Worm (Caenorhabditis elegans) whole organism, L2 larva: ENCODE data around the gene sqt-1.

Experiments
- C34F6.9 ChIP-seq: fragments of 150-350 bp; optimal IDR thresholded peaks from 2 replicates; lab custom pipeline; 2014; ENCODE audit warnings: missing biosample characterization, missing genetic modification characterization
- F13H6.1 ChIP-seq: sonication (generic microtip); optimal IDR thresholded peaks from 2 replicates; lab custom pipeline; 2016; ENCODE audit warnings: missing genetic modification characterization, missing compliant biosample characterization
- R02D3.7 ChIP-seq: fragments of 150-350 bp; optimal IDR thresholded peaks from 2 replicates; lab custom pipeline; 2014; ENCODE audit warnings: missing biosample characterization, missing genetic modification characterization
- Y55F3AM.14 ChIP-seq: fragments of 200-800 bp; sonication (Bioruptor generic); optimal IDR thresholded peaks from 2 replicates; lab custom pipeline; 2018; ENCODE audit warnings: mild to moderate bottlenecking, missing genetic modification characterization, missing compliant biosample characterization
- ZK546.5 ChIP-seq: sonication (generic microtip); optimal IDR thresholded peaks from 2 replicates; lab custom pipeline; 2017; ENCODE audit warnings: missing biosample characterization, missing genetic modification characterization
- alr-1 ChIP-seq: fragments of 150-350 bp; optimal IDR thresholded peaks from 2 replicates; lab custom pipeline; 2014; ENCODE audit warnings: missing biosample characterization, missing genetic modification characterization
- aly-2 ChIP-seq: fragments of 150-350 bp; optimal IDR thresholded peaks from 2 replicates; lab custom pipeline; 2014; ENCODE audit warnings: missing biosample characterization, missing genetic modification characterization
- ama-1 ChIP-seq: fragments of 150-350 bp; optimal IDR thresholded peaks from 2 replicates; lab custom pipeline; 2018; ENCODE audit warnings: inconsistent platforms
- blmp-1 ChIP-seq: sonication (generic microtip); optimal IDR thresholded peaks from 2 replicates; lab custom pipeline; 2017; ENCODE audit warnings: missing genetic modification characterization, mild to moderate bottlenecking, missing compliant biosample characterization, antibody characterized with exemption, moderate library complexity; ENCODE audit not compliant: insufficient read depth
- ceh-16 ChIP-seq: fragments of 150-350 bp; optimal IDR thresholded peaks from 2 replicates; lab custom pipeline; 2014; ENCODE audit warnings: missing biosample characterization, missing genetic modification characterization
- ceh-82 ChIP-seq: fragments of 150-350 bp; optimal IDR thresholded peaks from 2 replicates; lab custom pipeline; 2014; ENCODE audit warnings: missing biosample characterization, missing genetic modification characterization
- crh-2 ChIP-seq: sonication (generic microtip); optimal IDR thresholded peaks from 2 replicates; lab custom pipeline; 2017; ENCODE audit warnings: missing biosample characterization, missing genetic modification characterization
- dmd-4 ChIP-seq: sonication (generic microtip); optimal IDR thresholded peaks from 2 replicates; lab custom pipeline; 2017; ENCODE audit warnings: missing biosample characterization, missing genetic modification characterization
- egl-27 ChIP-seq: sonication (generic microtip); optimal IDR thresholded peaks from 3 replicates; lab custom pipeline; 2017; ENCODE audit warnings: missing biosample characterization, missing genetic modification reagents, missing genetic modification characterization
- elt-1 ChIP-seq: fragments of 150-350 bp; optimal IDR thresholded peaks from 2 replicates; lab custom pipeline; 2014; ENCODE audit warnings: missing biosample characterization, missing genetic modification characterization
- elt-3 ChIP-seq: sonication (generic microtip); optimal IDR thresholded peaks from 2 replicates; lab custom pipeline; 2017; ENCODE audit warnings: missing biosample characterization, missing genetic modification characterization
- fos-1 ChIP-seq: fragments of 150-350 bp; optimal IDR thresholded peaks from 2 replicates; lab custom pipeline; 2014; ENCODE audit warnings: missing biosample characterization, missing genetic modification characterization
- gmeb-1 ChIP-seq: fragments of 150-350 bp; optimal IDR thresholded peaks from 2 replicates; lab custom pipeline; 2014; ENCODE audit warnings: missing biosample characterization, missing genetic modification characterization
- lin-11 ChIP-seq: fragments of 150-350 bp; sonication (generic microtip); optimal IDR thresholded peaks from 2 replicates; lab custom pipeline; 2014; ENCODE audit warnings: missing biosample characterization, missing genetic modification characterization, inconsistent platforms, mixed read lengths
- lin-13 ChIP-seq: fragments of 150-350 bp; optimal IDR thresholded peaks from 2 replicates; lab custom pipeline; 2014; ENCODE audit warnings: missing biosample characterization, missing genetic modification reagents, missing genetic modification characterization
- lin-39 ChIP-seq: fragments of 150-350 bp; optimal IDR thresholded peaks from 2 replicates; lab custom pipeline; 2014; ENCODE audit warnings: missing biosample characterization, missing genetic modification reagents, missing genetic modification characterization
- lsy-2 ChIP-seq, 2 experiments: fragments of 150-350 bp in 1 of 2; sonication (generic microtip) in 1 of 2; optimal IDR thresholded peaks; 2 replicates each; lab custom pipeline; 2014 to 2017; ENCODE audit warnings: missing biosample characterization in 2 of 2, missing genetic modification characterization in 2 of 2
- mab-5 ChIP-seq: fragments of 150-350 bp; optimal IDR thresholded peaks from 2 replicates; lab custom pipeline; 2014; ENCODE audit warnings: missing biosample characterization, missing genetic modification characterization
- mbf-1 ChIP-seq: sonication (generic microtip); optimal IDR thresholded peaks from 2 replicates; lab custom pipeline; 2017; ENCODE audit warnings: missing biosample characterization, missing genetic modification characterization
- mdl-1 ChIP-seq, 2 experiments: fragments of 150-350 bp in 1 of 2; sonication (generic microtip) in 1 of 2; optimal IDR thresholded peaks; 2 replicates each; lab custom pipeline; 2017; ENCODE audit warnings: missing biosample characterization in 2 of 2, missing genetic modification characterization in 2 of 2
- nhr-10 ChIP-seq: sonication (generic microtip); optimal IDR thresholded peaks from 2 replicates; lab custom pipeline; 2017; ENCODE audit warnings: missing biosample characterization, missing genetic modification characterization
- nhr-11 ChIP-seq: fragments of 150-350 bp; optimal IDR thresholded peaks from 2 replicates; lab custom pipeline; 2014; ENCODE audit warnings: missing biosample characterization, missing genetic modification characterization
- nhr-12 ChIP-seq: fragments of 150-350 bp; optimal IDR thresholded peaks from 2 replicates; lab custom pipeline; 2014; ENCODE audit warnings: missing biosample characterization, missing genetic modification characterization
- nhr-129 ChIP-seq: fragments of 150-350 bp; optimal IDR thresholded peaks from 2 replicates; lab custom pipeline; 2014; ENCODE audit warnings: missing biosample characterization, missing genetic modification characterization
- nhr-21 ChIP-seq: fragments of 150-350 bp; optimal IDR thresholded peaks from 2 replicates; lab custom pipeline; 2014; ENCODE audit warnings: missing biosample characterization, missing genetic modification characterization
- nhr-23 ChIP-seq: fragments of 150-350 bp; optimal IDR thresholded peaks from 2 replicates; lab custom pipeline; 2014; ENCODE audit warnings: missing biosample characterization, missing genetic modification reagents, missing genetic modification characterization
- nhr-237 ChIP-seq: fragments of 150-350 bp; optimal IDR thresholded peaks from 2 replicates; lab custom pipeline; 2014; ENCODE audit warnings: missing biosample characterization, missing genetic modification characterization
- nhr-25 ChIP-seq: fragments of 150-350 bp; sonication (generic microtip); optimal IDR thresholded peaks from 3 replicates; lab custom pipeline; 2014; ENCODE audit warnings: missing biosample characterization, missing genetic modification characterization
- nhr-6 ChIP-seq: fragments of 150-350 bp; optimal IDR thresholded peaks from 2 replicates; lab custom pipeline; 2014; ENCODE audit warnings: missing biosample characterization, missing genetic modification characterization
- nhr-77 ChIP-seq: fragments of 150-350 bp; optimal IDR thresholded peaks from 2 replicates; lab custom pipeline; 2014; ENCODE audit warnings: missing biosample characterization, missing genetic modification characterization
- peb-1 ChIP-seq: fragments of 150-350 bp; optimal IDR thresholded peaks from 2 replicates; lab custom pipeline; 2014; ENCODE audit warnings: missing biosample characterization, missing genetic modification characterization
- sem-4 ChIP-seq: fragments of 150-350 bp; optimal IDR thresholded peaks from 2 replicates; lab custom pipeline; 2014; ENCODE audit warnings: missing biosample characterization, missing genetic modification reagents, missing genetic modification characterization
- skn-1 ChIP-seq: sonication (generic microtip); optimal IDR thresholded peaks from 2 replicates; lab custom pipeline; 2017; ENCODE audit warnings: missing biosample characterization, missing genetic modification characterization
- sma-3 ChIP-seq: sonication (generic microtip); optimal IDR thresholded peaks from 2 replicates; lab custom pipeline; 2016; ENCODE audit warnings: missing genetic modification reagents, missing genetic modification characterization, missing compliant biosample characterization
- sma-9 ChIP-seq, 2 experiments: fragments of 150-350 bp in 1 of 2; sonication (generic microtip) in 1 of 2; optimal IDR thresholded peaks; 2 replicates each; lab custom pipeline; 2014 to 2016; ENCODE audit warnings: missing genetic modification characterization in 2 of 2, mild to moderate bottlenecking in 1 of 2, missing biosample characterization in 1 of 2, missing compliant biosample characterization in 1 of 2, missing genetic modification reagents in 1 of 2, moderate library complexity in 1 of 2
- snpc-4 ChIP-seq: fragments of 150-350 bp; optimal IDR thresholded peaks from 2 replicates; lab custom pipeline; 2014; ENCODE audit warnings: missing biosample characterization, missing genetic modification characterization
- unc-39 ChIP-seq: fragments of 150-350 bp; optimal IDR thresholded peaks from 2 replicates; lab custom pipeline; 2014; ENCODE audit warnings: missing biosample characterization, missing genetic modification characterization
- unc-55 ChIP-seq: fragments of 150-350 bp; sonication (generic microtip); optimal IDR thresholded peaks from 3 replicates; lab custom pipeline; 2014; ENCODE audit warnings: missing biosample characterization, missing genetic modification reagents, missing genetic modification characterization
- unc-62 ChIP-seq: fragments of 150-350 bp; optimal IDR thresholded peaks from 2 replicates; lab custom pipeline; 2014; ENCODE audit warnings: missing biosample characterization, missing genetic modification reagents, missing genetic modification characterization
- zag-1 ChIP-seq: fragments of 150-350 bp; optimal IDR thresholded peaks from 2 replicates; lab custom pipeline; 2014; ENCODE audit warnings: missing biosample characterization, missing genetic modification characterization
- ztf-1 ChIP-seq: fragments of 200-800 bp; sonication (Bioruptor generic); conservative IDR thresholded peaks from 2 replicates; pipeline ENCODE4 v1.3.6; 2022; ENCODE audit warnings: missing genetic modification characterization, missing compliant biosample characterization
- ztf-11 ChIP-seq: sonication (generic microtip); optimal IDR thresholded peaks from 2 replicates; lab custom pipeline; 2017; ENCODE audit warnings: missing biosample characterization, missing genetic modification characterization
- ztf-4 ChIP-seq: fragments of 150-350 bp; optimal IDR thresholded peaks from 2 replicates; lab custom pipeline; 2014; ENCODE audit warnings: missing biosample characterization, missing genetic modification characterization

sqt-1 gene

ce11 chrII:11347878-11348556 is 10.4 kb upstream of the sqt-1 start, which contains the start of the genes B0491.6 and pigm-1:
Gene B0491.6, minus strand, starts transcription at chrII:11348343.
Gene pigm-1, plus strand, starts transcription at chrII:11348445.
- TF ChIP-seq elt-1 (tag; lab: Kevin White, UChicago), result no peak
- TF ChIP-seq lsy-2 (tag; optimal IDR thresholded peaks at IDR 0.05; lab: Kevin White, UChicago), result peak; percentile 45 to 78
- TF ChIP-seq lin-11 (tag; lab: Kevin White, UChicago), result peak; percentile 42
- peak; percentile 80 for TF ChIP-seq F13H6.1 (tag; lab: Kevin White, UChicago)
- TF ChIP-seq lin-13 (GFP tag; lab: Kevin White, UChicago), result peak; percentile 39
- TF ChIP-seq Y55F3AM.14 (GFP tag; lab: Kevin White, UChicago), result no peak
- peak; percentile 71 for TF ChIP-seq ztf-4 (tag; lab: Kevin White, UChicago)
- no peak for TF ChIP-seq unc-62
- no peak for TF ChIP-seq aly-2 (tag; lab: Kevin White, UChicago)
- TF ChIP-seq nhr-6 (tag; lab: Kevin White, UChicago), result peak; percentile 79
- TF ChIP-seq dmd-4 (tag; lab: Kevin White, UChicago), result no peak
- peak; percentile 89 for TF ChIP-seq crh-2 (tag; lab: Kevin White, UChicago)
- TF ChIP-seq snpc-4 (tag; lab: Kevin White, UChicago), result peak; percentile 51
- no peak for TF ChIP-seq lin-39
- TF ChIP-seq C34F6.9 (tag; lab: Kevin White, UChicago), result peak; percentile 85
- TF ChIP-seq unc-39 (tag; lab: Kevin White, UChicago), result no peak
- no peak for TF ChIP-seq alr-1 (tag; lab: Kevin White, UChicago)
- TF ChIP-seq sma-9 (GFP tag; optimal IDR thresholded peaks at IDR 0.05; lab: Kevin White, UChicago), result peak; percentile 65
- TF ChIP-seq sma-9 (tag; optimal IDR thresholded peaks at IDR 0.05; lab: Kevin White, UChicago), result no peak
- TF ChIP-seq ama-1, result no peak
- peak; percentile 62 for TF ChIP-seq sma-3 (GFP tag; lab: Kevin White, UChicago)
- TF ChIP-seq elt-3 (tag; lab: Kevin White, UChicago), result no peak
- TF ChIP-seq nhr-25, result peak; percentile 70
- TF ChIP-seq ceh-16, result peak; percentile 23
- TF ChIP-seq skn-1 (tag; lab: Kevin White, UChicago), result peak; percentile 73
- no peak for TF ChIP-seq nhr-237 (tag; lab: Kevin White, UChicago)
- no peak for TF ChIP-seq ZK546.5 (tag; lab: Kevin White, UChicago)
- peak; percentile 44 for TF ChIP-seq blmp-1 (tag; lab: Kevin White, UChicago)
- TF ChIP-seq mab-5 (tag; lab: Kevin White, UChicago), result no peak
- no peak for TF ChIP-seq peb-1
- no peak for TF ChIP-seq mbf-1
- TF ChIP-seq sem-4 (tag; lab: Kevin White, UChicago), result peak; percentile 64
- no peak for TF ChIP-seq nhr-23 (tag; lab: Kevin White, UChicago)
- peak; percentile 34 for TF ChIP-seq zag-1 (tag; lab: Kevin White, UChicago)
- peak; percentile 89 for TF ChIP-seq gmeb-1
- TF ChIP-seq nhr-11 (tag; lab: Kevin White, UChicago), result no peak
- no peak for TF ChIP-seq R02D3.7
- no peak for TF ChIP-seq nhr-77 (tag; lab: Kevin White, UChicago)
- peak in 1 of 2 experiments; percentile 18 for TF ChIP-seq mdl-1 (tag; optimal IDR thresholded peaks at IDR 0.05; lab: Kevin White, UChicago)
- TF ChIP-seq unc-55 (GFP tag; lab: Kevin White, UChicago), result peak; percentile 63
- no peak for TF ChIP-seq egl-27 (tag; lab: Kevin White, UChicago)
- peak; percentile 68 for TF ChIP-seq nhr-129 (tag; lab: Kevin White, UChicago)
- TF ChIP-seq ztf-11, result no peak
- TF ChIP-seq nhr-10 (tag; lab: Kevin White, UChicago), result peak; percentile 50
- no peak for TF ChIP-seq ceh-82 (tag; lab: Kevin White, UChicago)
- no peak for TF ChIP-seq ztf-1 (GFP tag; lab: Robert Waterston, UW)
- no peak for TF ChIP-seq nhr-12 (tag; lab: Kevin White, UChicago)
- TF ChIP-seq fos-1, result peak; percentile 47
- TF ChIP-seq nhr-21 (tag; lab: Kevin White, UChicago), result peak; percentile 79
